Worm (Caenorhabditis elegans) whole organism, early embryonic: ENCODE data around the gene irg-1.

Experiments used
- B0310.2 ChIP-seq: sonication (generic microtip); optimal IDR thresholded peaks from 2 replicates; lab custom pipeline; 2016; ENCODE audit warnings: mild to moderate bottlenecking, missing genetic modification characterization, missing compliant biosample characterization
- F13C5.2 ChIP-seq: sonication (generic microtip); optimal IDR thresholded peaks from 2 replicates; lab custom pipeline; 2017; ENCODE audit warnings: mild to moderate bottlenecking, missing genetic modification characterization, inconsistent platforms, missing compliant biosample characterization
- ama-1 ChIP-seq: fragments of 150-350 bp; optimal IDR thresholded peaks from 2 replicates; lab custom pipeline; 2014
- ceh-13 ChIP-seq: fragments of 200-800 bp; sonication (Bioruptor generic); optimal IDR thresholded peaks from 2 replicates; lab custom pipeline; 2018; ENCODE audit warnings: mild to moderate bottlenecking, missing genetic modification characterization, missing compliant biosample characterization
- ets-7 ChIP-seq: sonication (generic microtip); optimal IDR thresholded peaks from 2 replicates; lab custom pipeline; 2016; ENCODE audit warnings: missing genotype, missing genetic modification characterization, missing compliant biosample characterization
- flt-1 ChIP-seq: fragments of 200-800 bp; sonication (Bioruptor generic); IDR thresholded peaks from 2 replicates; pipeline ENCODE4 v1.3.6; 2022; ENCODE audit warnings: missing genetic modification characterization, missing compliant biosample characterization
- hmbx-1 ChIP-seq: sonication (generic microtip); optimal IDR thresholded peaks from 2 replicates; lab custom pipeline; 2016; ENCODE audit warnings: mild to moderate bottlenecking, missing genetic modification characterization, missing compliant biosample characterization
- hmg-4 ChIP-seq: fragments of 200-800 bp; sonication (Bioruptor generic); optimal IDR thresholded peaks from 2 replicates; lab custom pipeline; 2018; ENCODE audit warnings: mild to moderate bottlenecking, missing genetic modification characterization, missing compliant biosample characterization
- hnd-1 ChIP-seq: sonication (generic microtip); optimal IDR thresholded peaks from 2 replicates; lab custom pipeline; 2016; ENCODE audit warnings: missing genetic modification characterization, missing compliant biosample characterization
- pes-1 ChIP-seq: fragments of 200-800 bp; sonication (Bioruptor generic); IDR thresholded peaks from 2 replicates; pipeline ENCODE4 v1.3.6; 2022; ENCODE audit warnings: missing genetic modification reagents, missing genetic modification characterization, missing compliant biosample characterization
- tra-4 ChIP-seq: sonication (generic microtip); optimal IDR thresholded peaks from 2 replicates; lab custom pipeline; 2017; ENCODE audit warnings: missing genetic modification characterization, missing compliant biosample characterization

DNA sequence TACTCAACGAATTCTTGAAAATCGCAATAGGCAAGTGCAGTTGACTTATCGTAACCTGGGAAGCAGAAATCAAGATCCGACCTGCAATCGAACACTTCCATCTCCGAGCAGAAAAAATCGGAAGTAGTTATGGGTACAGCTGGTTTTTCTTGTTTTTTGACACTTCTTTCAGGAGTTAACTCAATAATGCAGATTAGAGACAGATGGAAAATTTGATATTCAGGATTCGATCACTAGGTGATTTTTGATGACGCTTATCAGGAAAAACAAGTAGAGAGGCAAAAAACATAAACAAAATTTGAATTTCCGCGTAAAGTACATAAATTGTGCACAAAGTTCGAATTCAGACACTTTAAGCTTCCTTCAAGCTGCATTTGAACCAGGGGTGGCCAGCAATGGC, 25.4 kb downstream of the irg-1 start, which contains the start of gene srw-130:
- no peak for TF ChIP-seq flt-1 (GFP tag; lab: Robert Waterston, UW)
- TF ChIP-seq ama-1 (lab: Kevin White, UChicago): no peak
- no peak for TF ChIP-seq hmbx-1 (tag; lab: Kevin White, UChicago)
- TF ChIP-seq pes-1 (GFP tag; lab: Robert Waterston, UW): no peak
- TF ChIP-seq F13C5.2: no peak
- no peak for TF ChIP-seq ceh-13 (GFP tag; lab: Kevin White, UChicago)
- no peak for TF ChIP-seq hnd-1 (tag; lab: Kevin White, UChicago)
- no peak for TF ChIP-seq ets-7
- no peak for TF ChIP-seq hmg-4
- no peak for TF ChIP-seq tra-4
- TF ChIP-seq B0310.2 (tag; lab: Kevin White, UChicago): no peak
